Fruit fly (Drosophila melanogaster) whole organism, embryonic: ENCODE measurements around the gene nrm.

Experiments
- Antp ChIP-seq: fragments of 200-800 bp; sonication (Bioruptor generic); optimal IDR thresholded peaks from 3 replicates; lab custom pipeline; 2016; ENCODE audit warnings: missing biosample characterization, missing genetic modification characterization
- BEAF-32 ChIP-seq: fragments of 200-800 bp; sonication (Bioruptor generic); optimal IDR thresholded peaks from 3 replicates; lab custom pipeline; 2017; ENCODE audit warnings: missing biosample characterization, missing genetic modification characterization, mild to moderate bottlenecking, moderate library complexity, missing genetic modification reagents
- Bdp1 ChIP-seq: fragments of 200-800 bp; sonication (Bioruptor generic); optimal IDR thresholded peaks from 3 replicates; lab custom pipeline; 2016; ENCODE audit warnings: missing biosample characterization, missing genetic modification characterization
- CG1024 ChIP-seq: fragments of 200-800 bp; sonication (Bioruptor generic); IDR thresholded peaks from 2 replicates; pipeline ENCODE4 v1.3.6; 2022; ENCODE audit warnings: missing biosample characterization, missing genetic modification characterization
- CG10431 ChIP-seq: fragments of 200-800 bp; sonication (Bioruptor generic); optimal IDR thresholded peaks from 3 replicates; lab custom pipeline; 2018; ENCODE audit warnings: missing biosample characterization, mild to moderate bottlenecking, missing genetic modification characterization
- CG11398 ChIP-seq: fragments of 200-800 bp; sonication (Bioruptor generic); optimal IDR thresholded peaks from 2 replicates; lab custom pipeline; 2016; ENCODE audit warnings: missing biosample characterization, missing genetic modification characterization
- CG11504 ChIP-seq: fragments of 200-800 bp; sonication (Bioruptor generic); optimal IDR thresholded peaks from 3 replicates; lab custom pipeline; 2019; ENCODE audit warnings: missing biosample characterization, mild to moderate bottlenecking, missing genetic modification characterization, moderate library complexity
- CG11695 ChIP-seq: fragments of 200-800 bp; sonication (Bioruptor generic); IDR thresholded peaks from 3 replicates; pipeline ENCODE4 v1.3.6; 2022; ENCODE audit warnings: missing biosample characterization, missing genetic modification characterization
- CG11723 ChIP-seq: fragments of 200-800 bp; sonication (Bioruptor generic); optimal IDR thresholded peaks from 2 replicates; lab custom pipeline; 2017; ENCODE audit warnings: missing biosample characterization, mild to moderate bottlenecking, missing genetic modification characterization
- CG12744 ChIP-seq: fragments of 200-800 bp; sonication (Bioruptor generic); optimal IDR thresholded peaks from 2 replicates; lab custom pipeline; 2016; ENCODE audit warnings: missing biosample characterization, missing genetic modification characterization
- CG1603 ChIP-seq: fragments of 200-800 bp; sonication (Bioruptor generic); optimal IDR thresholded peaks from 2 replicates; lab custom pipeline; 2019; ENCODE audit warnings: missing biosample characterization, mild to moderate bottlenecking, missing genetic modification characterization, moderate library complexity
- CG16813 ChIP-seq: fragments of 200-800 bp; sonication (Bioruptor generic); IDR thresholded peaks from 3 replicates; pipeline ENCODE4 v1.3.6; 2022; ENCODE audit warnings: missing biosample characterization, missing genetic modification characterization; ENCODE audit not compliant: partially characterized antibody
- CG17361 ChIP-seq: fragments of 200-800 bp; sonication (Bioruptor generic); IDR thresholded peaks from 3 replicates; pipeline ENCODE4 v1.3.6; 2022; ENCODE audit warnings: missing biosample characterization, missing genetic modification characterization
- CG17802 ChIP-seq: fragments of 200-800 bp; sonication (Bioruptor generic); optimal IDR thresholded peaks from 2 replicates; lab custom pipeline; 2018; ENCODE audit warnings: missing biosample characterization, mild to moderate bottlenecking, missing genetic modification characterization, moderate library complexity
- CG17829 ChIP-seq: fragments of 200-800 bp; optimal IDR thresholded peaks from 2 replicates; lab custom pipeline; 2019; ENCODE audit warnings: missing biosample characterization, mild to moderate bottlenecking, missing genetic modification characterization, moderate library complexity
- CG1792 ChIP-seq: fragments of 200-800 bp; sonication (Bioruptor generic); optimal IDR thresholded peaks from 2 replicates; lab custom pipeline; 2016; ENCODE audit warnings: missing biosample characterization, missing genetic modification characterization
- CG18011 ChIP-seq: fragments of 200-800 bp; sonication (Bioruptor generic); optimal IDR thresholded peaks from 2 replicates; lab custom pipeline; 2017; ENCODE audit warnings: missing biosample characterization, missing genetic modification characterization, mild to moderate bottlenecking, moderate library complexity, missing genotype
- CG18262 ChIP-seq: fragments of 200-800 bp; optimal IDR thresholded peaks from 3 replicates; lab custom pipeline; 2019; ENCODE audit warnings: missing biosample characterization, mild to moderate bottlenecking, missing genetic modification characterization, moderate library complexity
- CG2116 ChIP-seq: fragments of 200-800 bp; sonication (Bioruptor generic); optimal IDR thresholded peaks from 3 replicates; lab custom pipeline; 2018; ENCODE audit warnings: missing biosample characterization, mild to moderate bottlenecking, missing genetic modification characterization
- CG2202 ChIP-seq: fragments of 200-800 bp; sonication (Bioruptor generic); optimal IDR thresholded peaks from 2 replicates; lab custom pipeline; 2018; ENCODE audit warnings: missing biosample characterization, mild to moderate bottlenecking, missing genetic modification characterization
- CG2712 ChIP-seq: fragments of 200-800 bp; optimal IDR thresholded peaks from 3 replicates; lab custom pipeline; 2019; ENCODE audit warnings: missing biosample characterization, mild to moderate bottlenecking, missing genetic modification characterization, moderate library complexity
- CG30020 ChIP-seq: fragments of 200-800 bp; optimal IDR thresholded peaks from 2 replicates; lab custom pipeline; 2019; ENCODE audit warnings: missing biosample characterization, mild to moderate bottlenecking, missing genetic modification characterization, moderate library complexity
- CG33213 ChIP-seq: fragments of 200-800 bp; sonication (Bioruptor generic); optimal IDR thresholded peaks from 3 replicates; lab custom pipeline; 2016; ENCODE audit warnings: missing biosample characterization, missing genetic modification characterization
- CG3407 ChIP-seq: fragments of 200-800 bp; sonication (Bioruptor generic); optimal IDR thresholded peaks from 2 replicates; lab custom pipeline; 2018; ENCODE audit warnings: missing biosample characterization, mild to moderate bottlenecking, missing genetic modification characterization
- CG7963 ChIP-seq: fragments of 200-800 bp; sonication (Bioruptor generic); IDR thresholded peaks from 3 replicates; pipeline ENCODE4 v1.3.6; 2022; ENCODE audit warnings: missing biosample characterization, missing genetic modification characterization; ENCODE audit not compliant: partially characterized antibody
- CG9817 ChIP-seq: fragments of 200-800 bp; sonication (Bioruptor generic); optimal IDR thresholded peaks from 2 replicates; lab custom pipeline; 2018; ENCODE audit warnings: missing biosample characterization, mild to moderate bottlenecking, missing genetic modification characterization, moderate library complexity
- Dll ChIP-seq: fragments of 200-800 bp; sonication (Bioruptor generic); IDR thresholded peaks from 4 replicates; pipeline ENCODE4 v1.3.6; 2022; ENCODE audit warnings: missing biosample characterization, missing genetic modification characterization; ENCODE audit not compliant: partially characterized antibody
- Eip74EF ChIP-seq, 2 experiments: fragments of 200-800 bp in 1 of 2; fragments of >200 bp in 1 of 2; sonication (Bioruptor generic) in 1 of 2; optimal IDR thresholded peaks; 2 replicates each; lab custom pipeline; 2017 to 2019; ENCODE audit warnings: missing biosample characterization in 2 of 2, missing genetic modification characterization in 2 of 2, mild to moderate bottlenecking in 1 of 2, moderate library complexity in 1 of 2
- Elba2 ChIP-seq: fragments of 200-800 bp; sonication (Bioruptor generic); optimal IDR thresholded peaks from 3 replicates; lab custom pipeline; 2016; ENCODE audit warnings: missing biosample characterization, missing genetic modification characterization
- Ets97D ChIP-seq: fragments of 200-800 bp; sonication (Bioruptor generic); optimal IDR thresholded peaks from 3 replicates; lab custom pipeline; 2016; ENCODE audit warnings: missing biosample characterization, missing genetic modification characterization
- Fer3 ChIP-seq: fragments of 200-800 bp; sonication (Bioruptor generic); optimal IDR thresholded peaks from 2 replicates; lab custom pipeline; 2018; ENCODE audit warnings: missing biosample characterization, mild to moderate bottlenecking, missing genetic modification characterization, moderate library complexity
- Lhr ChIP-seq: fragments of 200-800 bp; sonication (Bioruptor generic); optimal IDR thresholded peaks from 3 replicates; lab custom pipeline; 2017; ENCODE audit warnings: mild to moderate bottlenecking, missing biosample characterization, missing genetic modification reagents, missing genetic modification characterization
- Mes4 ChIP-seq: fragments of 200-800 bp; sonication (Bioruptor generic); optimal IDR thresholded peaks from 2 replicates; lab custom pipeline; 2016; ENCODE audit warnings: missing biosample characterization, missing genetic modification characterization
- Mrtf ChIP-seq: fragments of 200-800 bp; sonication (Bioruptor generic); IDR thresholded peaks from 3 replicates; pipeline ENCODE4 v1.3.6; 2022; ENCODE audit warnings: missing biosample characterization, missing genetic modification characterization
- Sry-δ ChIP-seq: fragments of 200-800 bp; sonication (Bioruptor generic); optimal IDR thresholded peaks from 2 replicates; lab custom pipeline; 2016; ENCODE audit warnings: missing biosample characterization, missing genetic modification characterization
- Trl ChIP-seq, 3 experiments: fragments of >200 bp in 2 of 3; fragments of 200-800 bp in 1 of 3; sonication (Bioruptor generic) in 1 of 3; optimal IDR thresholded peaks; 2 replicates in 1 of 3; 3 replicates in 2 of 3; lab custom pipeline; 2016 to 2017; ENCODE audit warnings: missing biosample characterization in 1 of 3, missing genetic modification characterization in 1 of 3
- abd-A ChIP-seq: fragments of 200-800 bp; sonication (Bioruptor generic); optimal IDR thresholded peaks from 3 replicates; lab custom pipeline; 2019; ENCODE audit warnings: missing biosample characterization, mild to moderate bottlenecking, missing genetic modification characterization, moderate library complexity
- ara ChIP-seq: fragments of 200-800 bp; sonication (Bioruptor generic); IDR thresholded peaks from 2 replicates; pipeline ENCODE4 v1.3.6; 2022; ENCODE audit warnings: missing biosample characterization, missing genetic modification characterization
- cad ChIP-seq: fragments of >200 bp; optimal IDR thresholded peaks from 2 replicates; lab custom pipeline; 2017; ENCODE audit warnings: missing biosample characterization, missing genetic modification characterization
- chif ChIP-seq, 2 experiments: fragments of 200-800 bp; sonication (Bioruptor generic); optimal IDR thresholded peaks; 3 replicates each; lab custom pipeline; 2016; ENCODE audit warnings: missing biosample characterization in 2 of 2, missing genetic modification characterization in 2 of 2
- dan ChIP-seq: fragments of 200-800 bp; sonication (Bioruptor generic); IDR thresholded peaks from 2 replicates; pipeline ENCODE4 v1.3.6; 2022; ENCODE audit warnings: missing biosample characterization, missing genetic modification characterization
- eyg ChIP-seq: fragments of 200-800 bp; sonication (Bioruptor generic); optimal IDR thresholded peaks from 3 replicates; lab custom pipeline; 2016; ENCODE audit warnings: missing biosample characterization, missing genetic modification characterization
- gce ChIP-seq: fragments of 200-800 bp; sonication (Bioruptor generic); IDR thresholded peaks from 3 replicates; pipeline ENCODE4 v1.3.6; 2022; ENCODE audit warnings: missing biosample characterization, missing genetic modification characterization
- gsb-n ChIP-seq: fragments of 200-800 bp; sonication (Bioruptor generic); optimal IDR thresholded peaks from 3 replicates; lab custom pipeline; 2018; ENCODE audit warnings: missing biosample characterization, mild to moderate bottlenecking, missing genetic modification characterization
- nerfin-2 ChIP-seq: fragments of 200-800 bp; sonication (Bioruptor generic); IDR thresholded peaks from 2 replicates; pipeline ENCODE4 v1.3.6; 2022; ENCODE audit warnings: missing biosample characterization, missing genetic modification characterization; ENCODE audit not compliant: partially characterized antibody
- pzg ChIP-seq: fragments of 200-800 bp; sonication (Bioruptor generic); optimal IDR thresholded peaks from 3 replicates; lab custom pipeline; 2018; ENCODE audit warnings: missing biosample characterization, mild to moderate bottlenecking, missing genetic modification characterization, moderate library complexity
- sens ChIP-seq: fragments of 200-800 bp; sonication (Bioruptor generic); peaks from one replicate; lab custom pipeline; 2016; ENCODE audit warnings: missing biosample characterization, missing genetic modification characterization
- trem ChIP-seq: fragments of 200-800 bp; optimal IDR thresholded peaks from 3 replicates; lab custom pipeline; 2019; ENCODE audit warnings: missing biosample characterization, mild to moderate bottlenecking, missing genetic modification characterization, moderate library complexity
- tup ChIP-seq: fragments of 200-800 bp; sonication (Bioruptor generic); optimal IDR thresholded peaks from 2 replicates; lab custom pipeline; 2016; ENCODE audit warnings: missing biosample characterization, mild to moderate bottlenecking, missing genetic modification characterization, moderate library complexity
- twi ChIP-seq: fragments of 200-800 bp; optimal IDR thresholded peaks from 2 replicates; lab custom pipeline; 2019; ENCODE audit warnings: missing biosample characterization, mild to moderate bottlenecking, missing genetic modification characterization, moderate library complexity
- unpg ChIP-seq: fragments of 200-800 bp; sonication (Bioruptor generic); optimal IDR thresholded peaks from 3 replicates; lab custom pipeline; 2018; ENCODE audit warnings: missing biosample characterization, mild to moderate bottlenecking, missing genetic modification characterization, moderate library complexity

Gene nrm

dm6 chr3L:23015681-23016080 is 17.5 kb downstream of the nrm start (continued):
- 0 out of 3 replicates have a peak, but pooled peaks have one; percentile 24 for TF ChIP-seq CG7963 (GFP tag; lab: Robert Waterston, UW)
- TF ChIP-seq CG17361 (GFP tag; lab: Robert Waterston, UW), result no peak
- TF ChIP-seq CG2712 (tag; lab: Kevin White, UChicago), result no peak
- peak; percentile 54 for TF ChIP-seq CG11504
- TF ChIP-seq CG11723 (GFP tag; lab: Kevin White, UChicago), result no peak
- TF ChIP-seq CG11398 (GFP tag; lab: Kevin White, UChicago), result no peak
- TF ChIP-seq pzg (GFP tag; lab: Kevin White, UChicago), result peak; percentile 28
- peak; percentile 10 for TF ChIP-seq trem (tag; lab: Kevin White, UChicago)
- TF ChIP-seq CG10431 (GFP tag; lab: Kevin White, UChicago), result no peak
- TF ChIP-seq CG33213 (GFP tag; lab: Kevin White, UChicago), result peak; percentile 71
- no peak for TF ChIP-seq CG2202
- peak; percentile 44 for TF ChIP-seq CG1603 (tag; lab: Kevin White, UChicago)
- TF ChIP-seq Antp, result no peak
- no peak for TF ChIP-seq Mrtf (GFP tag; lab: Robert Waterston, UW)
- peak; percentile 85 for TF ChIP-seq Lhr
- no peak for TF ChIP-seq Dll (GFP tag; lab: Robert Waterston, UW)
- TF ChIP-seq cad (GFP tag; lab: Kevin White, UChicago), result no peak
- peak; percentile 43 for TF ChIP-seq BEAF-32 (GFP tag; lab: Kevin White, UChicago)
- TF ChIP-seq sens (GFP tag; lab: Kevin White, UChicago), result peak; percentile 56
- TF ChIP-seq gce (GFP tag; lab: Robert Waterston, UW), result no peak
- peak; percentile 35 for TF ChIP-seq Ets97D (GFP tag; lab: Kevin White, UChicago)
- no peak for TF ChIP-seq CG1792 (GFP tag; lab: Kevin White, UChicago)
- no peak for TF ChIP-seq ara (GFP tag; lab: Robert Waterston, UW)
- TF ChIP-seq CG11695 (GFP tag; lab: Robert Waterston, UW), result no peak
- TF ChIP-seq tup, result no peak
- no peak for TF ChIP-seq CG12744 (GFP tag; lab: Kevin White, UChicago)
- no peak for TF ChIP-seq chif (GFP tag; optimal IDR thresholded peaks at IDR 0.05; lab: Kevin White, UChicago)
- TF ChIP-seq CG2116, result peak; percentile 96
- no peak for TF ChIP-seq CG9817 (tag; lab: Kevin White, UChicago)
- peak; percentile 45 for TF ChIP-seq Sry-δ (GFP tag; lab: Kevin White, UChicago)
- TF ChIP-seq CG18011 (GFP tag; lab: Kevin White, UChicago), result no peak
- TF ChIP-seq CG30020 (tag; lab: Kevin White, UChicago), result peak; percentile 73
- no peak for TF ChIP-seq dan (GFP tag; lab: Robert Waterston, UW)
- no peak for TF ChIP-seq Mes4 (GFP tag; lab: Kevin White, UChicago)
- TF ChIP-seq CG18262 (tag; lab: Kevin White, UChicago), result no peak
- TF ChIP-seq CG17829 (tag; lab: Kevin White, UChicago), result no peak
- TF ChIP-seq abd-A (tag; lab: Kevin White, UChicago), result no peak
- no peak for TF ChIP-seq eyg
- no peak for TF ChIP-seq Fer3 (tag; lab: Kevin White, UChicago)
- TF ChIP-seq, all 482 proteins: peak for 20

- TF ChIP-seq unpg (no peak), CG17802 (tag; lab: Kevin White, UChicago) (peak; percentile 45), CG16813 (GFP tag; lab: Robert Waterston, UW) (peak; percentile 45; the same call in 1 of the 3 replicates), CG3407 (no peak), twi (tag; lab: Kevin White, UChicago) (no peak), Bdp1 (no peak), Eip74EF (GFP tag; optimal IDR thresholded peaks at IDR 0.05; lab: Kevin White, UChicago) (no peak), Elba2 (GFP tag; lab: Kevin White, UChicago) (peak; percentile 41), BEAF-32 (GFP tag; lab: Kevin White, UChicago) (peak; percentile 25), nerfin-2 (peak; percentile 24; the same call in 1 of the 2 replicates), gsb-n (tag; lab: Kevin White, UChicago) (no peak), CG1024 (GFP tag; lab: Robert Waterston, UW) (0 out of 2 replicates have a peak, but pooled peaks have one; percentile 32), Trl (optimal IDR thresholded peaks at IDR 0.05; lab: Kevin White, UChicago) (no peak), Trl (GFP tag; optimal IDR thresholded peaks at IDR 0.05; lab: Kevin White, UChicago) (no peak)
These were observed 23.1 kb downstream of the nrm start for dm6 chr3L:23021246-23021645.
